Worm (Caenorhabditis elegans): ENCODE results near the gene tbc-6.

DNA sequence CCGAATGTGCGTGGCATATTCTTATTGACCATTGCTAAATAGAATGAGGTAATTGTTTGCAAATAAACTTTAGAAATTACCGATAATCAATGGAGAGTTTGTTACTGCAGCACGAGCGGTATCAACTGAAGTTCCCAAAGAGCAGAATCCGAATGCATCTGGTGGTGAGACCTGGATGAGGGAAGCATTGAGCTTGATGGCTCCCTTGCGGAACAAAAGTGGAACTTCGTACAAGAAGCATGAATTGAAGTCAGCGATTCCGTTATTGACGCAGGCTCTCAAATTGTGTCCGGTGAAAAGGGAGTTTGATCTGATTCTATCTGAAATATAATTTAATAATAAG lies 41.6 kb downstream of the tbc-6 start:
- TF ChIP-seq nhr-77 (tag; optimal IDR thresholded peaks at IDR 0.05) (no peak), jun-1 (tag; optimal IDR thresholded peaks at IDR 0.05) (no peak), mes-2 (tag; optimal IDR thresholded peaks at IDR 0.05; ENCODE audit: poor library complexity, severe bottlenecking) (no peak), egl-27 (tag; optimal IDR thresholded peaks at IDR 0.05) (no peak), fkh-10 (GFP tag; optimal IDR thresholded peaks at IDR 0.05) (no peak), ama-1 (optimal IDR thresholded peaks at IDR 0.05) (no peak), ZK337.2 (GFP tag; IDR thresholded peaks at IDR 0.05) (no peak), lin-15B (tag; optimal IDR thresholded peaks at IDR 0.05) (no peak), rbr-2 (tag; optimal IDR thresholded peaks at IDR 0.05) (no peak)

Data from whole organism, L4 larva.